Worm (Caenorhabditis elegans) whole organism, midembryonic: ENCODE results near the gene ZC373.5.

Experiments
- T22C8.4 ChIP-seq: fragments of 200-800 bp; sonication (Bioruptor generic); IDR thresholded peaks from 2 replicates; pipeline ENCODE4 v1.3.6; 2022; ENCODE audit warnings: missing genetic modification characterization, missing compliant biosample characterization
- cog-1 ChIP-seq: sonication (generic microtip); optimal IDR thresholded peaks from 2 replicates; lab custom pipeline; 2016; ENCODE audit warnings: missing genetic modification characterization, missing compliant biosample characterization
- flt-1 ChIP-seq: fragments of 200-800 bp; sonication (Bioruptor generic); IDR thresholded peaks from 2 replicates; pipeline ENCODE4 v1.3.6; 2022; ENCODE audit warnings: missing genetic modification characterization, missing compliant biosample characterization
- klf-2 ChIP-seq: fragments of 200-800 bp; sonication (Bioruptor generic); conservative IDR thresholded peaks from 2 replicates; pipeline ENCODE4 v1.3.6; 2022; ENCODE audit warnings: missing genetic modification reagents, missing genetic modification characterization, missing compliant biosample characterization
- med-1 ChIP-seq: sonication (generic microtip); optimal IDR thresholded peaks from 2 replicates; lab custom pipeline; 2017; ENCODE audit warnings: missing genetic modification characterization, mild to moderate bottlenecking, missing compliant biosample characterization, antibody characterized with exemption, missing genetic modification reagents; ENCODE audit not compliant: insufficient read depth
- ref-1 ChIP-seq: fragments of 200-800 bp; sonication (Bioruptor generic); conservative IDR thresholded peaks from 2 replicates; pipeline ENCODE4 v1.3.6; 2022; ENCODE audit warnings: missing genetic modification reagents, missing genetic modification characterization, missing compliant biosample characterization
- tab-1 ChIP-seq: fragments of 200-800 bp; sonication (Bioruptor generic); IDR thresholded peaks from 2 replicates; pipeline ENCODE4 v1.3.6; 2022; ENCODE audit warnings: missing genetic modification characterization, missing compliant biosample characterization
- ztf-23 ChIP-seq: fragments of 200-800 bp; sonication (Bioruptor generic); IDR thresholded peaks from 2 replicates; pipeline ENCODE4 v1.3.6; 2022; ENCODE audit warnings: missing genetic modification reagents, missing genetic modification characterization, missing compliant biosample characterization
- ztf-29 ChIP-seq: fragments of 200-800 bp; sonication (Bioruptor generic); IDR thresholded peaks from 2 replicates; pipeline ENCODE4 v1.3.6; 2022; ENCODE audit warnings: missing genetic modification reagents, missing genetic modification characterization, missing compliant biosample characterization

ZC373.5 gene

DNA sequence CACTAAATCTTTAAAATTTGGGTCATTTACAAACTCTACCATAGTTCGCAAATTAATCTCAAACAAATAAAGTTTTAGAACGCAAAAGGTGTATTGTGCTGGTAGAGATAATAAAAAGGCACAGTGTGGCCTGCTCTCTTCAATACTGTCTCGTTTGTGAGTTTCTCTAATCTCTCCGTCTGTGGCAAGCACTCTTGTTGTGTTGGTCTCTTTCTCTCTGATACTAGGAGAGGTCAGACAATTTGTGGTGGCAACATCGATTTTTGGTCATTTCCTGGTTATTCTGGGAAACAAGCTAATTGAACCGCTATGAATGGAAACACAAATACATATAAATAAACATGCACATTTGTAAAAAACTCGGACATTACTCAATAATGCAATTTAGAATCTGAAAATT lies at the start of gene ZC373.5:
Gene ZC373.5, minus strand, starts transcription at position 159 of the 400 bp plus-strand sequence.
- TF ChIP-seq ztf-23 (GFP tag; lab: Robert Waterston, UW) = no peak
- no peak for TF ChIP-seq med-1 (GFP tag; lab: Kevin White, UChicago)

DNA sequence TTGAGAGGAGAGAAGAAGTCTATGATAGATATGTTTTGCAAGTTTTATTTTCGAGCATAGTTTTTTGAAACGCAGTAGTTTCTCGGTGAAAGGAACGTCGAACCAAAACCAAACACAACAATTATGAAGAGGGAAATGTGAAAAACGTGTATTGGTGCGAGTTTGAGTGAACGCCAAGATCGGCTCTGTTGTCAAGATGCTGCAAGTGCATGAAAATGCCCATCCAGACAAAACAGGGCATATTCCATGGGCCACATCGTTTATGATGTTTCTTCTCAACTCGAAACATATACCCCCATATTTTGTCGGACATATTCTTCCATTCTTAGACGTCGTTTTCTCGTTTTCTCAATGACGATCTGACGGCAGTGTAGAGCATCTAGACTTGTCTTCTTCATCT lies 48.8 kb upstream of the ZC373.5 start:
- no peak for TF ChIP-seq ztf-29 (GFP tag; lab: Robert Waterston, UW)
- no peak for TF ChIP-seq ztf-23 (GFP tag; lab: Robert Waterston, UW)
- no peak for TF ChIP-seq flt-1 (GFP tag; lab: Robert Waterston, UW)

DNA sequence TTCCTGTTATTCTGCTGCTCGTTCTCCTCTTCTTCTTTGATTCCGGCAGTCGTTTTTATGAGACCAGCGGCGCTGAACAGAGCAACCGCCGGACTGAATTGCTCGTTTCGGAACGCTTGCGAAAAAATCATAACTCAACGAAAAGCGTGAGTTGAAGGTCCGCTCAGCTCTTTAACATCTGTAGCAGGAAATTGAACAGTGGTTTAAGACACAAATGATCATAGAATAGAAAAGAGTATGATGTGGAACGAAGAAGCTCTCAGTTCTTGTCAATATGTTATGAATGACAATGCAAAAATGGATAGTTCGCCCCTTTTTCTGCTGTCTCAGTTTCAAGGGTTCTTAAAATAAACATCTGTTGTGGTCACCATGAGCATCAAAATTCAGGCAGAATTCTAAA lies 39.5 kb upstream of the ZC373.5 start:
- TF ChIP-seq med-1 (GFP tag; lab: Kevin White, UChicago) = no peak

DNA sequence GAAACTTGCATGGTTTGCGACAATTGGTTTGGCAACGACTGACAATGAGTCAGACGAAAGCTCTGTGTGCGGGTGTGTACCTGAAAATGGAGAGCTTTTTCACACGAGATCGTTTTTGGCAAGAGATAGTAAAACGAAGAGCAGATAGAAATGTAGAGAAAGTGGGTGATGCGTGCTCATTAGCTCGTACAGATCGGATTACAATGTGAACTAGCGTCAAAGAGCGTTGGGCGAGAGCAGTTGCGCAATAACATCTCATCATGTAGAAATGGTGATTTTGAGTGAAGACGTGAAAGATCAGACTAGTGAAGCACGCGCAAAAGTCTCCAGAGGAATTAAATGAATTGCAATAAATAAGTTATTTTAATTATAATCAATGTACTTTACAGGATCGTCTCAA lies 21.0 kb upstream of the ZC373.5 start, which contains the start of gene flp-2:
Gene flp-2, minus strand, starts transcription at position 101 of the 400 bp plus-strand sequence.
- TF ChIP-seq ref-1 (GFP tag; lab: Robert Waterston, UW) = no peak
- no peak for TF ChIP-seq cog-1 (tag; lab: Kevin White, UChicago)
- no peak for TF ChIP-seq klf-2 (GFP tag; lab: Robert Waterston, UW)
- no peak for TF ChIP-seq tab-1 (GFP tag; lab: Robert Waterston, UW)
- no peak for TF ChIP-seq T22C8.4 (GFP tag; lab: Robert Waterston, UW)
- no peak for TF ChIP-seq med-1 (GFP tag; lab: Kevin White, UChicago)
- TF ChIP-seq ztf-23 (GFP tag; lab: Robert Waterston, UW) = no peak
- no peak for TF ChIP-seq flt-1 (GFP tag; lab: Robert Waterston, UW)
- TF ChIP-seq ztf-29 (GFP tag; lab: Robert Waterston, UW) = no peak

DNA sequence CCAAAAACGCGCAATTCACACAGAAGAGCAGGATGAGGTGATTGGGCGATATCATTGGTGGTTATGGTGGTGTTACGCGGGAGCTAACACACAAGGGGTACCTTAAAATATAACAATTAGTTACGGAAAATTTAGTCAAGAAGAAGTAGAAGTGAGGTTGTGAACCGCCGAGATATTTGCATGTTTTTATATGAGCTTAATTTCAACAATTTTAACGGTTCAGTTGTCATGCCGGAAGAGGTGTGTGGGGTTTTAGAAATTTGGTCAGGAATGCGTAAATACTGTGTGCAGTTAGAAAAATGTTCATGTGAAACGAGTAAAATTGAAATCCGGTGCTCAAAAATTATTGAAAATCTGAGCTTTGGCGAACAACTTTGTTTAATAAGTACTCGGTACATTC lies 18.7 kb upstream of the ZC373.5 start, which contains the start of gene flp-3:
Gene flp-3, minus strand, starts transcription at position 101 of the 400 bp plus-strand sequence.
- TF ChIP-seq flt-1 (GFP tag; lab: Robert Waterston, UW) = no peak
- no peak for TF ChIP-seq tab-1 (GFP tag; lab: Robert Waterston, UW)
- no peak for TF ChIP-seq ztf-23 (GFP tag; lab: Robert Waterston, UW)
- TF ChIP-seq ztf-29 (GFP tag; lab: Robert Waterston, UW) = no peak
- no peak for TF ChIP-seq T22C8.4 (GFP tag; lab: Robert Waterston, UW)
- no peak for TF ChIP-seq cog-1 (tag; lab: Kevin White, UChicago)

DNA sequence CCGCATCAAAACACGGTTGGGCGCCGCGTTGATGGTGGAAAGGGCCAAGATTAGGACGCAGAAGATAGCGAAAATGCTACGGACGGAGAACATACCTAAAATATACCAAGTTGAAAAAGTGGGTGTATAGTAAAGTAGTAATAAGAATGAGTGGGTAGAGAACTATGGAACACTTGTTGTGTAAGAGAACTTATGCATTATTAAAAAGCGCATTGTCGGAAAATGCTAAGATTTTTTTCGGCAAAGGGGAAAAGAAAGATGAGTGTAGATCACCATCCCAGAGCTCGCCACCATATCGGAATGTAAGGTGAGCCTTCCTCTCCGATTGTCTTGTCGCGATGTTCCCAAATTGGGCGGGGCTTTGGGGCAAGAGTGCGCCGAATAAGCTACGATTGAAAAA lies 13.7 kb upstream of the ZC373.5 start, which contains the start of gene flp-28:
Gene flp-28, minus strand, starts transcription at position 101 of the 400 bp plus-strand sequence.
- TF ChIP-seq T22C8.4 (GFP tag; lab: Robert Waterston, UW) (no peak), flt-1 (GFP tag; lab: Robert Waterston, UW) (no peak), med-1 (GFP tag; lab: Kevin White, UChicago) (no peak), ztf-29 (GFP tag; lab: Robert Waterston, UW) (no peak), ref-1 (GFP tag; lab: Robert Waterston, UW) (no peak), tab-1 (GFP tag; lab: Robert Waterston, UW) (no peak), klf-2 (GFP tag; lab: Robert Waterston, UW) (no peak), ztf-23 (GFP tag; lab: Robert Waterston, UW) (no peak), cog-1 (tag; lab: Kevin White, UChicago) (no peak)

DNA sequence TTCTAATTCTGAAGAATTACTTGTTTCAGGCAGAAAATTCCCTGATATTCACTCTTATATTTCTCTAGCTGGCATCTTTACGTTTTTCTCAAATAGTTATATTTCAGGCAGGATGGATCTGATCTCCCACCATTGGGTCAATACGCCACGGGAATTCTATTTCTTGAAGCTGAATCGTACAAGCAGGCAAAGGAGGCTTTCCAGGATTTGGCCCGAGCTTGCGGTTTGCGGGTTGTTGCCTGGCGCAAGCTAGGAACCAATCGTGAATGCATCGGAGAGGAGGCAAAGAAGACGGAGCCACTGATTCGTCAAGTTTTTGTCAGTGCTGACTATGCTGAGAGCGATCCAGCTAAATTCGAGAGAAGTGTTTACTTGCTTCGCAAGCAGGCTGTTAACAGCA lies 10.9 kb upstream of the ZC373.5 start:
- TF ChIP-seq ztf-29 (GFP tag; lab: Robert Waterston, UW) (no peak), med-1 (GFP tag; lab: Kevin White, UChicago) (no peak), T22C8.4 (GFP tag; lab: Robert Waterston, UW) (no peak), ref-1 (GFP tag; lab: Robert Waterston, UW) (no peak)

DNA sequence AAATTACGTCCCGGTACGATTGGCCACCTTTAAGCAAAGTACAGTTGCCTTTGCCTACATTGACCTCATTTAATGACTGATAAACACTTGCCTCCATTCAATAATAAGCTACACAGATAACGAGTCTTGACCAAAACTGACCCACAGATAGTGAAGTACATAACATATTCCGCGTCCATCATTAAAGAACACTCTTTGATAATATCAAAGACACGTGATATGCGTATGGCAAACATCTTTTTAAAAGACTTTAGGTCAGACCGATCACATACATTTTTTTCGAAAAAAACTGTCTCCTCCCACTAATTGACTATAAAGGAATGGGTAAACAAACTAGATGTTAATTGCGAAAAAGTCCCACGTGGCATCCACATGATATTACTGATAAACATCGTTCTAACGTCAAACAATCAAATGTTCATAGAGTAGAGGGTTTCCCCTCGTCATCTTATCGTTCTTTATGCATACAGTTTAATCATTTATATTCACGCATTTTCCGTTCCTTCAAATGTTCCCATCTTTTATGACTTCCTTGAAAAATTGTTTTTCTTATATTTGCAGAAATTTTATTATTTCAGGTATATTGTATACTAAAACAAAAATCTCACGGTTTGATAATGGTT lies 10.0 kb upstream of the ZC373.5 start, which contains the start of gene W07E11.1:
Gene W07E11.1, plus strand, starts transcription at position 573 of the 623 bp plus-strand sequence.
- TF ChIP-seq tab-1 (GFP tag; lab: Robert Waterston, UW) (no peak), ztf-23 (GFP tag; lab: Robert Waterston, UW) (no peak), flt-1 (GFP tag; lab: Robert Waterston, UW) (no peak), med-1 (GFP tag; lab: Kevin White, UChicago) (no peak), T22C8.4 (GFP tag; lab: Robert Waterston, UW) (no peak), ztf-29 (GFP tag; lab: Robert Waterston, UW) (no peak), cog-1 (tag; lab: Kevin White, UChicago) (no peak), ref-1 (GFP tag; lab: Robert Waterston, UW) (no peak), klf-2 (GFP tag; lab: Robert Waterston, UW) (no peak)

DNA sequence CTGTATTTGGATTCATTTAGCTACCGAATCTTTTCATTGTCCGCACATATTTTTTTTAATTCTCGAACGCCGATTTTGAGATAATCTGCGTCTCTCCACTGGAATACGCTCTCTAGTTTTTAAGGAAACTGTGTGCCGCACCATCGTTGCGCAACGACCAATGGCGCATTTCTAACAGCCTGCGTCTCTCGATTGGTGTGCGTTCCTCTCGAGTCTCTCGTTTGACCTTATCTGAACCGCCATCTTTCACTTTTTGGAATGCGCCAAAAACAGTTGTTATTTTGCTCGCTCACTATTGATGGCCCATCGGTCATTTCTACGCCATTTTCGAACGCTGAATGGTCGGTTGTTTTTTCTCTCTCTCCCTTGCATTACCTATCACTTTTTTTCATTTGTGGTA lies 9.1 kb upstream of the ZC373.5 start:
- TF ChIP-seq ztf-23 (GFP tag; lab: Robert Waterston, UW) (no peak), ztf-29 (GFP tag; lab: Robert Waterston, UW) (no peak), flt-1 (GFP tag; lab: Robert Waterston, UW) (no peak), T22C8.4 (GFP tag; lab: Robert Waterston, UW) (no peak)

DNA sequence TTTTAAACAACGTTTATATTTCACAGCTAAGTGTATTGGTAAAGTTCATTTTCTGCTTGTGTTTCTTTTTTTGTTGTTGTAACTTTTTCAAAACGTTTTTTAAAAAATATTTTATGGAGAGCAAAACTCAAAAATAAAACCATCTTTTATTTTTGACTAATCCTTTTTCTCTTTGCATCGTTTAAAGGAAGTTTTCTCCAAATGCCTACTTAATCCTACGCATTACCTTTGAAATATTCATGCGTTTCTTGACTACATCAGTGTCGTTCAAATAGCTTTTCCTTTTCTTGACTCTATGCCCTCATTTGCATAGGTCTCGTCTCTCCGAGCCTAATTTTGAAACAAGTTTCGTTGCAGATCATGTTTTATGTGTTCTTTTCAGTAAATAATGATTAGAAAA lies 6.9 kb upstream of the ZC373.5 start:
- TF ChIP-seq klf-2 (GFP tag; lab: Robert Waterston, UW) (no peak), tab-1 (GFP tag; lab: Robert Waterston, UW) (no peak), ztf-29 (GFP tag; lab: Robert Waterston, UW) (no peak), T22C8.4 (GFP tag; lab: Robert Waterston, UW) (no peak), flt-1 (GFP tag; lab: Robert Waterston, UW) (no peak), ztf-23 (GFP tag; lab: Robert Waterston, UW) (no peak), med-1 (GFP tag; lab: Kevin White, UChicago) (no peak), cog-1 (tag; lab: Kevin White, UChicago) (no peak), ref-1 (GFP tag; lab: Robert Waterston, UW) (no peak)
